Worm (Caenorhabditis elegans) whole organism, mixed stage, embryonic: ENCODE results near the gene lgc-49.

Source experiments
- M03D4.4 ChIP-seq: sonication (generic microtip); optimal IDR thresholded peaks from 2 replicates; lab custom pipeline; 2017; ENCODE audit warnings: mild to moderate bottlenecking, missing genetic modification characterization, missing compliant biosample characterization
- blmp-1 ChIP-seq: fragments of 150-350 bp; optimal IDR thresholded peaks from 2 replicates; lab custom pipeline; 2014; ENCODE audit warnings: missing biosample characterization, missing genetic modification characterization
- ceh-39 ChIP-seq: fragments of 150-350 bp; optimal IDR thresholded peaks from 2 replicates; lab custom pipeline; 2014; ENCODE audit warnings: missing biosample characterization, missing genetic modification characterization
- ceh-43 ChIP-seq: fragments of 200-800 bp; sonication (Bioruptor generic); optimal IDR thresholded peaks from 2 replicates; lab custom pipeline; 2018; ENCODE audit warnings: mild to moderate bottlenecking, missing genetic modification characterization, moderate library complexity, missing compliant biosample characterization
- ces-1 ChIP-seq: fragments of 150-350 bp; optimal IDR thresholded peaks from 2 replicates; lab custom pipeline; 2014; ENCODE audit warnings: missing biosample characterization, missing genetic modification reagents, missing genetic modification characterization
- cnd-1 ChIP-seq: fragments of 200-800 bp; sonication (Bioruptor generic); optimal IDR thresholded peaks from 2 replicates; lab custom pipeline; 2018; ENCODE audit warnings: mild to moderate bottlenecking, missing genetic modification characterization, missing compliant biosample characterization
- elt-3 ChIP-seq: fragments of 150-350 bp; optimal IDR thresholded peaks from 2 replicates; lab custom pipeline; 2014; ENCODE audit warnings: missing biosample characterization, missing genetic modification characterization
- flh-1 ChIP-seq: fragments of 200-800 bp; sonication (Bioruptor generic); optimal IDR thresholded peaks from 2 replicates; lab custom pipeline; 2018; ENCODE audit warnings: mild to moderate bottlenecking, missing genetic modification characterization, moderate library complexity, missing compliant biosample characterization
- ham-2 ChIP-seq: fragments of 200-800 bp; sonication (Bioruptor generic); optimal IDR thresholded peaks from 2 replicates; lab custom pipeline; 2018; ENCODE audit warnings: mild to moderate bottlenecking, missing genetic modification characterization, missing compliant biosample characterization
- hlh-1 ChIP-seq: fragments of 150-350 bp; optimal IDR thresholded peaks from 2 replicates; lab custom pipeline; 2014; ENCODE audit warnings: missing biosample characterization, missing genetic modification reagents, missing genetic modification characterization
- lin-13 ChIP-seq: fragments of 150-350 bp; optimal IDR thresholded peaks from 2 replicates; lab custom pipeline; 2014; ENCODE audit warnings: missing biosample characterization, missing genetic modification characterization
- lin-32 ChIP-seq: fragments of 200-800 bp; sonication (Bioruptor generic); optimal IDR thresholded peaks from 2 replicates; lab custom pipeline; 2018; ENCODE audit warnings: mild to moderate bottlenecking, missing genetic modification characterization, missing compliant biosample characterization
- lsy-2 ChIP-seq: fragments of 150-350 bp; optimal IDR thresholded peaks from 2 replicates; lab custom pipeline; 2014; ENCODE audit warnings: missing biosample characterization, missing genetic modification characterization
- mab-5 ChIP-seq: fragments of 150-350 bp; optimal IDR thresholded peaks from 2 replicates; lab custom pipeline; 2014; ENCODE audit warnings: missing biosample characterization, missing genetic modification characterization
- mep-1 ChIP-seq: fragments of 150-350 bp; optimal IDR thresholded peaks from 2 replicates; lab custom pipeline; 2017; ENCODE audit warnings: missing biosample characterization, missing genetic modification reagents, missing genetic modification characterization, inconsistent platforms
- mls-2 ChIP-seq: sonication (generic microtip); optimal IDR thresholded peaks from 2 replicates; lab custom pipeline; 2016; ENCODE audit warnings: mild to moderate bottlenecking, missing genetic modification characterization, moderate library complexity, missing compliant biosample characterization
- nhr-2 ChIP-seq: fragments of 150-350 bp; optimal IDR thresholded peaks from 2 replicates; lab custom pipeline; 2014; ENCODE audit warnings: missing biosample characterization, missing genetic modification characterization
- nhr-237 ChIP-seq: fragments of 150-350 bp; optimal IDR thresholded peaks from 2 replicates; lab custom pipeline; 2014; ENCODE audit warnings: missing biosample characterization, missing genetic modification characterization
- nhr-28 ChIP-seq: fragments of 150-350 bp; optimal IDR thresholded peaks from 2 replicates; lab custom pipeline; 2014; ENCODE audit warnings: missing biosample characterization, missing genetic modification characterization
- nhr-76 ChIP-seq: sonication (generic microtip); optimal IDR thresholded peaks from 2 replicates; lab custom pipeline; 2017; ENCODE audit warnings: missing biosample characterization, missing genetic modification characterization
- pha-4 ChIP-seq: fragments of 150-350 bp; optimal IDR thresholded peaks from 2 replicates; lab custom pipeline; 2018; ENCODE audit warnings: missing biosample characterization, missing genetic modification reagents, missing genetic modification characterization
- sem-2 ChIP-seq: fragments of 200-800 bp; sonication (Bioruptor generic); optimal IDR thresholded peaks from 2 replicates; lab custom pipeline; 2018; ENCODE audit warnings: mild to moderate bottlenecking, missing genetic modification characterization, missing compliant biosample characterization
- snpc-4 ChIP-seq: fragments of 150-350 bp; optimal IDR thresholded peaks from 2 replicates; lab custom pipeline; 2014; ENCODE audit warnings: missing biosample characterization, missing genetic modification characterization
- sptf-1 ChIP-seq: sonication (generic microtip); optimal IDR thresholded peaks from 2 replicates; lab custom pipeline; 2017; ENCODE audit warnings: mild to moderate bottlenecking, missing genetic modification characterization, moderate library complexity, missing compliant biosample characterization
- tbx-8 ChIP-seq: fragments of 200-800 bp; sonication (Bioruptor generic); optimal IDR thresholded peaks from 2 replicates; lab custom pipeline; 2018; ENCODE audit warnings: mild to moderate bottlenecking, missing genetic modification characterization, moderate library complexity, missing compliant biosample characterization
- unc-120 ChIP-seq: sonication (generic microtip); optimal IDR thresholded peaks from 2 replicates; lab custom pipeline; 2017; ENCODE audit warnings: missing genetic modification characterization, missing compliant biosample characterization; ENCODE audit not compliant: poor library complexity, severe bottlenecking
- unc-39 ChIP-seq: fragments of 150-350 bp; optimal IDR thresholded peaks from 2 replicates; lab custom pipeline; 2014; ENCODE audit warnings: missing biosample characterization, missing genetic modification characterization
- unc-62 ChIP-seq: fragments of 150-350 bp; optimal IDR thresholded peaks from 2 replicates; lab custom pipeline; 2014; ENCODE audit warnings: missing biosample characterization, missing genetic modification reagents, missing genetic modification characterization
- zip-8 ChIP-seq: fragments of 150-350 bp; optimal IDR thresholded peaks from 2 replicates; lab custom pipeline; 2014; ENCODE audit warnings: missing biosample characterization, missing genetic modification characterization
- ztf-11 ChIP-seq: fragments of 150-350 bp; optimal IDR thresholded peaks from 2 replicates; lab custom pipeline; 2014; ENCODE audit warnings: missing biosample characterization, missing genetic modification characterization

The lgc-49 gene

DNA sequence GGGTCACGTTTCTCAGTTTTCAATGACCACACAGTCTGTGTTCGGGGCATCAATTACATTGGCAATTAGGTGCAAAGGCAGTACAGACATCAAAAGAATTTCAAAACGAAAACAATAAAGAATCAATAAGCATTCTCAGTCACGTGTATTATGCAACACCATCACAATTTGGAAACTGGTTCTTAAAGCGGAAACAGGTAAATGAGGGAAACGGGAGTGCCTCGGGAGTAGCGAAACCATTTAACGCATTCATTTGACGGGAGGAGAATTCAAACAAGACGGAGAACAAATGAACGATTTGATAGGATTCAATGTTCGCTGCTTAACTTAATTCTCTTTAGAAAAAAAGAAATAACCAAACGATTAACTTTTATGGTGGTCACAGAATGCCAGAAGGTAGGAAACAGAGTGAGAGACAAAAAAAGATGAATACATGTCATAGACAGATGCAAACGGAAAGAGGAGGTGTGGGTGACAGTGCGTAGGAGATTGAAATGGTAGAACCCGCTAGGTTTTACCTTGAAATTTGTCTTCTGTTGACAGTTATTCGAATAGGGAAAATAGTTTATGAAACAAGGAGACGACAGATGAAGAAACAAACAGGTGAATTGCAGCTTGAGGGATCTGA, 5.7 kb downstream of the lgc-49 start:
- TF ChIP-seq M03D4.4 (tag; lab: Kevin White, UChicago) (no peak), ces-1 (GFP tag; lab: Kevin White, UChicago) (no peak), lin-13 (tag; lab: Kevin White, UChicago) (no peak), unc-120 (tag; lab: Kevin White, UChicago) (no peak)

DNA sequence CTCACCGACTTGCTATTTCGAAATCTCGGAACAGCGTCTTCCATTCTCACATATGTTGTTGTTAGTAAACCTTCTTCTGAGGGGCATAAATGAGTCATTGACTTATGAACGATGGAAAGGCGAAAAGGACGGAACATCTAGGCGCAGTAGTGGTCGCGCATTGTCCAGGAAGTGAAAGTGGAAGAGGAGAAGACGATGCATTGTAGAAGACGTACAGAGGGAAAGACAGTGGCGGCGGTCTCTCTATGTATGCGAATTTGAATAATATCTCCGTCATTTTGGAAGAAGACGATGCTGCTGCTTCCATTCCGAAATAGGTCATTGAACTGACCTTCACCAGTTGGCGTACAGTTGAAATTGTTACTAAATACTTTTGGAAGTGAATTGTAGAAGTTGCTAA, 7.0 kb downstream of the lgc-49 start:
- no peak for TF ChIP-seq pha-4 (tag; lab: Kevin White, UChicago)
- TF ChIP-seq ztf-11 (tag; lab: Kevin White, UChicago): no peak
- peak; percentile 55 for TF ChIP-seq blmp-1

DNA sequence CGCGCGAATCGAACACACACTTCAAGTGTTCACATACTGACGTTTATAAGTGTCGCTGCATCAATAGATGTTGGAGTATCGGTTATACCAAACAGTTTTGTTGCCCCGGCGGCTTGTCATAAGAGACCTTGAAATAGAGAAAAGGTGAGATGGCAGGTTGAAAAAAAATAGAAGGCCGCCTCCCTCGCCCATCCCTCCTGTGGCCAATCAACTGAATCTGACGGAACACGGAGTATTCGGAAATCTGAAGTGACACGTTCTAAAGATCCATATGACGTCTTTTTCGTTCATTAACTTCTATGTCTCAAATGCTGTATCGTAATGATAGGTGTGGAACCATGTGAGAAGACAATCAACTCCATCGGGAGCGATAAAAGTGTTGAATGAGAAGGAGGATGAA, 8.4 kb downstream of the lgc-49 start:
- no peak for TF ChIP-seq nhr-28 (tag; lab: Kevin White, UChicago)
- no peak for TF ChIP-seq blmp-1
- no peak for TF ChIP-seq nhr-237 (tag; lab: Kevin White, UChicago)
- no peak for TF ChIP-seq sem-2 (GFP tag; lab: Kevin White, UChicago)
- TF ChIP-seq elt-3 (tag; lab: Kevin White, UChicago): no peak
- TF ChIP-seq unc-39 (tag; lab: Kevin White, UChicago): no peak
- no peak for TF ChIP-seq ham-2 (GFP tag; lab: Kevin White, UChicago)
- TF ChIP-seq lin-32 (GFP tag; lab: Kevin White, UChicago): no peak
- no peak for TF ChIP-seq mab-5 (tag; lab: Kevin White, UChicago)
- TF ChIP-seq mep-1 (tag; lab: Kevin White, UChicago): no peak
- no peak for TF ChIP-seq snpc-4 (tag; lab: Kevin White, UChicago)
- TF ChIP-seq unc-62 (GFP tag; lab: Kevin White, UChicago): no peak
- no peak for TF ChIP-seq mls-2 (tag; lab: Kevin White, UChicago)
- no peak for TF ChIP-seq nhr-2 (tag; lab: Kevin White, UChicago)
- no peak for TF ChIP-seq sptf-1 (tag; lab: Kevin White, UChicago)
- TF ChIP-seq cnd-1 (tag; lab: Kevin White, UChicago): no peak
- TF ChIP-seq nhr-76: no peak
- no peak for TF ChIP-seq tbx-8
- no peak for TF ChIP-seq ceh-43 (GFP tag; lab: Kevin White, UChicago)
- no peak for TF ChIP-seq flh-1 (GFP tag; lab: Kevin White, UChicago)

DNA sequence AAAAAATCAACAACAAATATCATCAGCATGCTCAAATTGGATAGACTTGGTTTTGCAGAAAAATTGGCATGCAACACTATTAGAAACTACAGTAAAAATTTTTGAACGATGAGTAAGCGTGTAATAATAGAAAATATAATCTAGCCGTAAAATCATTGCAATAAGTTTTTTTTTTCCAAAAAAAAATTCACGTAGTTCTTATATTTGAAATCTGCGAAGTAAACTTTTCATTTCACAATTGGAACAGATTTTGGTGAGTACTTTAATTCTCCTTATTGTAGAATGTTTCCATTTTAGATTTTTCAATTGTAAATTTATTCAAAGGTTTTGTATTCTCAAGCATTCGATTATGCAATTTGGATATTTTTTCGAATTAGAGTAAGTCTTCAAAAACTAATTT, 9.2 kb downstream of the lgc-49 start, which contains the start of gene K10D6.3:
Gene K10D6.3, plus strand, starts transcription at position 301 of the 400 bp plus-strand sequence.
- TF ChIP-seq nhr-2 (tag; lab: Kevin White, UChicago) (no peak), ztf-11 (tag; lab: Kevin White, UChicago) (no peak), nhr-237 (tag; lab: Kevin White, UChicago) (no peak)

DNA sequence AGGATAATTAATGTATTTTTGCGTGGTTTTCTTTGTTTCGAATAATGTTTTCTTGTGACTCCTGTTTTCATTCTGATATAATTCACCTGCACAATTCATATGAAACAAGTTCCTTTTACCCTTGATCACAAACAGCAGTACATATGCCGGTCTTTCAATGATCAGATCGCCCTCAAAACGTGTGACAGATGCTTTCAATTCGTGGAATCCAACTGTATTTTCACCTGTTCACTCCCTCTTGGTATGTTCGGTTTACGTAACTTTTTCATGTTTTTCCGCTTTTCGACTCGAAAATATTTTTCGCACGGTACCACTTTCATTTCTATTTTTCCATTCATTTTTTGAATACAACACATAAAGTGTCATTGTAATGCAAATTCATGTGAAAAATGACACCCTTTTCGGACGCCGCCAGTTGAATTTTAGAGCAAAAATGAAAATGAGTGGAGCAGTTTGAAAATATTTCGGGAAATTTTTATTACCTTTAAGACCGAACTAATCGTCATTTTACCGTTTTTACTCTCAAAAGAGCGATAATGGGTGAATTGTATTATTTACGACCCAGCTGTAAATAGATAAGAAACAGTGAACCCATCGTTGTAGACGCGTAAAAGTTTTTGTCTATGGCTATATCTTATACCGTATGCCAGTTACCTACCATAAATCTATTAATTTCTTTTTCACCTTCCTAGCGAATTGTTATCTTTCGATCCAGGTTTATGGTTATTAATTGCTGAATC, 10.9 kb downstream of the lgc-49 start, which contains the start of gene K10D6.4:
Gene K10D6.4, plus strand, starts transcription at position 100 of the 740 bp plus-strand sequence.
- no peak for TF ChIP-seq ham-2 (GFP tag; lab: Kevin White, UChicago)
- no peak for TF ChIP-seq tbx-8
- TF ChIP-seq blmp-1: no peak
- no peak for TF ChIP-seq unc-120 (tag; lab: Kevin White, UChicago)
- no peak for TF ChIP-seq hlh-1 (tag; lab: Kevin White, UChicago)
- no peak for TF ChIP-seq nhr-2 (tag; lab: Kevin White, UChicago)
- TF ChIP-seq lin-13 (tag; lab: Kevin White, UChicago): no peak
- no peak for TF ChIP-seq zip-8 (tag; lab: Kevin White, UChicago)
- no peak for TF ChIP-seq unc-62 (GFP tag; lab: Kevin White, UChicago)
- no peak for TF ChIP-seq elt-3 (tag; lab: Kevin White, UChicago)
- TF ChIP-seq ces-1 (GFP tag; lab: Kevin White, UChicago): no peak
- no peak for TF ChIP-seq pha-4 (tag; lab: Kevin White, UChicago)
- TF ChIP-seq ceh-39 (tag; lab: Kevin White, UChicago): no peak
- no peak for TF ChIP-seq ztf-11 (tag; lab: Kevin White, UChicago)
- TF ChIP-seq M03D4.4 (tag; lab: Kevin White, UChicago): no peak
- no peak for TF ChIP-seq unc-39 (tag; lab: Kevin White, UChicago)
- no peak for TF ChIP-seq sem-2 (GFP tag; lab: Kevin White, UChicago)
- TF ChIP-seq nhr-76: no peak
- TF ChIP-seq lsy-2: no peak
